Fruit fly (Drosophila melanogaster) whole organism, embryonic: ENCODE measurements around the gene NimB1.
A peak's percentile ranks its signal among the peaks of the same experiment; 100 is the strongest.

Experiments used
- Atf-2 ChIP-seq: fragments of 200-800 bp; sonication (Bioruptor generic); optimal IDR thresholded peaks from 2 replicates; lab custom pipeline; 2016; ENCODE audit warnings: missing biosample characterization, missing genetic modification characterization
- B-H1 ChIP-seq: fragments of 200-800 bp; sonication (Bioruptor generic); IDR thresholded peaks from 3 replicates; pipeline ENCODE4 v1.3.6; 2022; ENCODE audit warnings: missing biosample characterization, missing genetic modification characterization
- CG12155 ChIP-seq: fragments of 200-800 bp; sonication (Bioruptor generic); optimal IDR thresholded peaks from 3 replicates; lab custom pipeline; 2016; ENCODE audit warnings: missing biosample characterization, missing genetic modification characterization
- CG13894 ChIP-seq: fragments of 200-800 bp; sonication (Bioruptor generic); optimal IDR thresholded peaks from 3 replicates; lab custom pipeline; 2018; ENCODE audit warnings: missing biosample characterization, mild to moderate bottlenecking, missing genetic modification characterization, moderate library complexity
- CG16863 ChIP-seq: fragments of 200-800 bp; sonication (Bioruptor generic); optimal IDR thresholded peaks from 3 replicates; lab custom pipeline; 2016; ENCODE audit warnings: missing biosample characterization, missing genetic modification characterization
- CG18476 ChIP-seq: fragments of 200-800 bp; sonication (Bioruptor generic); optimal IDR thresholded peaks from 2 replicates; lab custom pipeline; 2016; ENCODE audit warnings: missing biosample characterization, mild to moderate bottlenecking, missing genetic modification characterization
- CG18619 ChIP-seq: fragments of 200-800 bp; sonication (Bioruptor generic); optimal IDR thresholded peaks from 3 replicates; lab custom pipeline; 2017; ENCODE audit warnings: missing biosample characterization, mild to moderate bottlenecking, missing genetic modification characterization
- CG31224 ChIP-seq: fragments of 200-800 bp; sonication (Bioruptor generic); IDR thresholded peaks from 2 replicates; pipeline ENCODE4 v1.3.6; 2022; ENCODE audit warnings: missing biosample characterization, missing genetic modification characterization
- CG31441 ChIP-seq: fragments of 200-800 bp; sonication (Bioruptor generic); IDR thresholded peaks from 2 replicates; pipeline ENCODE4 v1.3.6; 2022; ENCODE audit warnings: missing biosample characterization, missing genetic modification characterization
- CG3163 ChIP-seq: fragments of 200-800 bp; sonication (Bioruptor generic); optimal IDR thresholded peaks from 3 replicates; lab custom pipeline; 2016; ENCODE audit warnings: missing biosample characterization, missing genetic modification characterization
- CG3281 ChIP-seq: fragments of 200-800 bp; sonication (Bioruptor generic); optimal IDR thresholded peaks from 3 replicates; lab custom pipeline; 2017; ENCODE audit warnings: missing biosample characterization, mild to moderate bottlenecking, missing genetic modification characterization
- CG3407 ChIP-seq: fragments of 200-800 bp; sonication (Bioruptor generic); optimal IDR thresholded peaks from 2 replicates; lab custom pipeline; 2018; ENCODE audit warnings: missing biosample characterization, mild to moderate bottlenecking, missing genetic modification characterization
- CG42726 ChIP-seq: fragments of 200-800 bp; sonication (Bioruptor generic); IDR thresholded peaks from 2 replicates; pipeline ENCODE4 v1.3.6; 2022; ENCODE audit warnings: missing biosample characterization, missing genetic modification characterization; ENCODE audit not compliant: partially characterized antibody
- CG4820 ChIP-seq: fragments of 200-800 bp; sonication (Bioruptor generic); optimal IDR thresholded peaks from 3 replicates; lab custom pipeline; 2016; ENCODE audit warnings: missing biosample characterization, missing genetic modification characterization
- CG6654 ChIP-seq: fragments of 200-800 bp; sonication (Bioruptor generic); optimal IDR thresholded peaks from 2 replicates; lab custom pipeline; 2017; ENCODE audit warnings: missing biosample characterization, mild to moderate bottlenecking, missing genetic modification characterization
- CG7786 ChIP-seq: fragments of 200-800 bp; sonication (Bioruptor generic); optimal IDR thresholded peaks from 2 replicates; lab custom pipeline; 2016; ENCODE audit warnings: missing biosample characterization, missing genetic modification characterization
- CG8089 ChIP-seq: fragments of 200-800 bp; sonication (Bioruptor generic); optimal IDR thresholded peaks from 3 replicates; lab custom pipeline; 2016; ENCODE audit warnings: missing biosample characterization, missing genetic modification characterization
- Dfd ChIP-seq, 2 experiments: fragments of >200 bp; optimal IDR thresholded peaks; 2 replicates each; lab custom pipeline; 2017; ENCODE audit warnings: missing biosample characterization in 2 of 2, missing genetic modification characterization in 2 of 2
- Ets65A ChIP-seq: fragments of 200-800 bp; sonication (Bioruptor generic); peaks from one replicate; lab custom pipeline; 2016; ENCODE audit warnings: missing biosample characterization, missing genetic modification characterization
- Ets97D ChIP-seq: fragments of 200-800 bp; sonication (Bioruptor generic); optimal IDR thresholded peaks from 3 replicates; lab custom pipeline; 2016; ENCODE audit warnings: missing biosample characterization, missing genetic modification characterization
- Mad ChIP-seq: fragments of 200-800 bp; sonication (Bioruptor generic); optimal IDR thresholded peaks from 2 replicates; lab custom pipeline; 2016; ENCODE audit warnings: missing biosample characterization, missing genetic modification characterization
- Max ChIP-seq: fragments of 200-800 bp; sonication (Bioruptor generic); optimal IDR thresholded peaks from 2 replicates; lab custom pipeline; 2016; ENCODE audit warnings: missing biosample characterization, mild to moderate bottlenecking, missing genetic modification characterization
- Mes4 ChIP-seq: fragments of 200-800 bp; sonication (Bioruptor generic); optimal IDR thresholded peaks from 2 replicates; lab custom pipeline; 2016; ENCODE audit warnings: missing biosample characterization, missing genetic modification characterization
- Optix ChIP-seq: fragments of 200-800 bp; sonication (Bioruptor generic); IDR thresholded peaks from 3 replicates; pipeline ENCODE4 v1.3.6; 2022; ENCODE audit warnings: missing biosample characterization, missing genetic modification characterization
- Six4 ChIP-seq: fragments of 200-800 bp; sonication (Bioruptor generic); optimal IDR thresholded peaks from 2 replicates; lab custom pipeline; 2016; ENCODE audit warnings: missing biosample characterization, missing genetic modification characterization
- Xrp1 ChIP-seq: fragments of 200-800 bp; sonication (Bioruptor generic); IDR thresholded peaks from 2 replicates; pipeline ENCODE4 v1.3.6; 2022; ENCODE audit warnings: missing biosample characterization, missing genetic modification characterization
- ac ChIP-seq: fragments of 200-800 bp; sonication (Bioruptor generic); optimal IDR thresholded peaks from 3 replicates; lab custom pipeline; 2017; ENCODE audit warnings: missing biosample characterization, mild to moderate bottlenecking, missing genetic modification characterization
- ap ChIP-seq: fragments of 200-800 bp; sonication (Bioruptor generic); IDR thresholded peaks from 2 replicates; pipeline ENCODE4 v1.3.6; 2022; ENCODE audit warnings: missing biosample characterization, missing genetic modification characterization
- caup ChIP-seq: fragments of 200-800 bp; sonication (Bioruptor generic); optimal IDR thresholded peaks from 3 replicates; lab custom pipeline; 2017; ENCODE audit warnings: missing biosample characterization, mild to moderate bottlenecking, missing genetic modification characterization, moderate library complexity; ENCODE audit not compliant: severe bottlenecking
- chif ChIP-seq, 2 experiments: fragments of 200-800 bp; sonication (Bioruptor generic); optimal IDR thresholded peaks; 3 replicates each; lab custom pipeline; 2016; ENCODE audit warnings: missing biosample characterization in 2 of 2, missing genetic modification characterization in 2 of 2
- ci ChIP-seq: fragments of 200-800 bp; sonication (Bioruptor generic); IDR thresholded peaks from 3 replicates; pipeline ENCODE4 v1.3.6; 2022; ENCODE audit warnings: missing biosample characterization, missing genetic modification characterization
- crp ChIP-seq, 2 experiments: fragments of 200-800 bp; sonication (Bioruptor generic); optimal IDR thresholded peaks; 2 replicates in 1 of 2; 3 replicates in 1 of 2; lab custom pipeline; 2017; ENCODE audit warnings: missing biosample characterization in 2 of 2, missing genetic modification characterization in 2 of 2, mild to moderate bottlenecking in 1 of 2, moderate library complexity in 1 of 2
- cwo ChIP-seq: fragments of 200-800 bp; sonication (Bioruptor generic); optimal IDR thresholded peaks from 3 replicates; lab custom pipeline; 2017; ENCODE audit warnings: missing biosample characterization, missing genetic modification characterization, mild to moderate bottlenecking, moderate library complexity, missing genetic modification reagents
- exex ChIP-seq: fragments of 200-800 bp; sonication (Bioruptor generic); optimal IDR thresholded peaks from 4 replicates; lab custom pipeline; 2018; ENCODE audit warnings: missing biosample characterization, mild to moderate bottlenecking, missing genetic modification characterization, moderate library complexity
- fd64A ChIP-seq: fragments of 200-800 bp; sonication (Bioruptor generic); optimal IDR thresholded peaks from 3 replicates; lab custom pipeline; 2018; ENCODE audit warnings: missing biosample characterization, mild to moderate bottlenecking, missing genetic modification characterization
- fu2 ChIP-seq: fragments of 200-800 bp; sonication (Bioruptor generic); optimal IDR thresholded peaks from 2 replicates; lab custom pipeline; 2016; ENCODE audit warnings: missing biosample characterization, missing genetic modification characterization
- her ChIP-seq: fragments of 200-800 bp; sonication (Bioruptor generic); optimal IDR thresholded peaks from 2 replicates; lab custom pipeline; 2016; ENCODE audit warnings: missing biosample characterization, missing genetic modification characterization
- insv ChIP-seq, 2 experiments: fragments of 200-800 bp; sonication (Bioruptor generic); optimal IDR thresholded peaks; 3 replicates each; lab custom pipeline; 2016 to 2018; ENCODE audit warnings: missing biosample characterization in 2 of 2, missing genetic modification characterization in 2 of 2
- jigr1 ChIP-seq: fragments of 200-800 bp; sonication (Bioruptor generic); IDR thresholded peaks from 3 replicates; pipeline ENCODE4 v1.3.6; 2022; ENCODE audit warnings: missing biosample characterization, missing genetic modification characterization
- kni ChIP-seq: fragments of 200-800 bp; sonication (Bioruptor generic); optimal IDR thresholded peaks from 3 replicates; lab custom pipeline; 2017; ENCODE audit warnings: mild to moderate bottlenecking, missing biosample characterization, missing genetic modification reagents, missing genetic modification characterization
- mirr ChIP-seq: fragments of 200-800 bp; sonication (Bioruptor generic); optimal IDR thresholded peaks from 3 replicates; lab custom pipeline; 2018; ENCODE audit warnings: missing biosample characterization, mild to moderate bottlenecking, missing genetic modification characterization
- nerfin-2 ChIP-seq: fragments of 200-800 bp; sonication (Bioruptor generic); IDR thresholded peaks from 2 replicates; pipeline ENCODE4 v1.3.6; 2022; ENCODE audit warnings: missing biosample characterization, missing genetic modification characterization; ENCODE audit not compliant: partially characterized antibody
- phol ChIP-seq: fragments of 200-800 bp; sonication (Bioruptor generic); optimal IDR thresholded peaks from 3 replicates; lab custom pipeline; 2018; ENCODE audit warnings: missing biosample characterization, mild to moderate bottlenecking, missing genetic modification characterization, moderate library complexity
- row ChIP-seq: fragments of 200-800 bp; sonication (Bioruptor generic); IDR thresholded peaks from 3 replicates; pipeline ENCODE4 v1.3.6; 2022; ENCODE audit warnings: missing biosample characterization, missing genetic modification characterization
- sens-2 ChIP-seq: fragments of 200-800 bp; sonication (Bioruptor generic); IDR thresholded peaks from 2 replicates; pipeline ENCODE4 v1.3.6; 2022; ENCODE audit warnings: missing biosample characterization, missing genetic modification characterization
- sug ChIP-seq: fragments of 200-800 bp; optimal IDR thresholded peaks from 2 replicates; lab custom pipeline; 2019; ENCODE audit warnings: missing biosample characterization, mild to moderate bottlenecking, missing genetic modification characterization, moderate library complexity
- ttk ChIP-seq: fragments of 200-800 bp; sonication (Bioruptor generic); IDR thresholded peaks from 2 replicates; pipeline ENCODE4 v2.1.2; 2022; ENCODE audit warnings: missing biosample characterization, missing genetic modification characterization
- twi ChIP-seq: fragments of 200-800 bp; optimal IDR thresholded peaks from 2 replicates; lab custom pipeline; 2019; ENCODE audit warnings: missing biosample characterization, mild to moderate bottlenecking, missing genetic modification characterization, moderate library complexity
- zfh2 ChIP-seq: fragments of 200-800 bp; sonication (Bioruptor generic); optimal IDR thresholded peaks from 2 replicates; lab custom pipeline; 2016; ENCODE audit warnings: missing biosample characterization, missing genetic modification characterization

Gene NimB1

DNA sequence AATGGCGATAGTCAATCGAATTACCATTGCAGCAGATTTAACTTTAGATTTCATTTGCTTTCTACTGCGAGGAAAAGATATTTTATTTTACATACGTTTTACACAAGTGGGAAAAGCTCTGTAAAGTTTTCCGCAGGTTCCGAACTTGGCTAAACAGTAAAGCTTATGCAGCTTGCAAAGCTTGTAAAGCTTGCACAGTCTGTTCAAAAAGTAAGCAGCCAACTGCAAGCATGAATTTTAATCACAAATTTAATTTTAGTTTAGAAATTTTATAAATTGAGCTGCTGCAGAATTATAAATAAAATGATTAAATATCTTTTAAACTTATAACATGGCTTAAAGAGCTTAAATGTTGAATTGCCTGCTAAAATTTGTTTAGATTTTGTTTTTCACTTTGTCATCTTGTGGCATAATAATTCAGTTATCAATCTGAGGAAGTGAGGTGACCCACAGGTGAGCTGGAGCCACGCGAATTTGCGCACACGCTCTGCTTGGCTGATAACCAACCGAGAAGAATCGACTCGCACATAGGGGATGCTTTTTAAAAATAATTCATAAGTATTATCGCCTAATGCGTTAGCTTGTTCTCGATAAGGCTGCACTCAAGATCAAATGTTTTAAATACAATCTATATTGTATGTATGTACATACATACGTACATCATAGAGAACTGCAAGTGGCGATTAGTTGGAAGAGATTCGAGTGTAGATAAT is 48.4 kb downstream of the NimB1 start (continued):
- no peak for TF ChIP-seq kni
- no peak; the same call in 1 of the 2 replicates for TF ChIP-seq CG31224 (GFP tag; lab: Robert Waterston, UW)
- no peak for TF ChIP-seq her
- no peak for TF ChIP-seq CG4820 (GFP tag; lab: Kevin White, UChicago)
- TF ChIP-seq Optix (GFP tag; lab: Robert Waterston, UW), result no peak
- TF ChIP-seq CG18476, result no peak
- peak; percentile 19; the same call in 1 of the 3 replicates for TF ChIP-seq B-H1 (GFP tag; lab: Robert Waterston, UW)
- peak; percentile 54 for TF ChIP-seq Ets65A (GFP tag; lab: Kevin White, UChicago)
- peak; percentile 65; the same call in 2 of the 3 replicates for TF ChIP-seq ci (GFP tag; lab: Robert Waterston, UW)
- TF ChIP-seq nerfin-2 (GFP tag; lab: Robert Waterston, UW), result no peak
- peak; percentile 23 for TF ChIP-seq CG18619 (GFP tag; lab: Kevin White, UChicago)
- no peak for TF ChIP-seq insv (GFP tag; optimal IDR thresholded peaks at IDR 0.05; lab: Kevin White, UChicago)
- no peak for TF ChIP-seq Ets97D
- peak; percentile 93 for TF ChIP-seq row
- no peak for TF ChIP-seq Mad (GFP tag; lab: Kevin White, UChicago)
- no peak for TF ChIP-seq Mes4 (GFP tag; lab: Kevin White, UChicago)
- peak; percentile 35; the same call in 1 of the 2 replicates for TF ChIP-seq CG31441
- TF ChIP-seq CG3281 (GFP tag; lab: Kevin White, UChicago), result peak; percentile 45
- no peak for TF ChIP-seq phol (tag; lab: Kevin White, UChicago)
- TF ChIP-seq jigr1, result no peak
- TF ChIP-seq zfh2 (GFP tag; lab: Kevin White, UChicago), result no peak
- TF ChIP-seq CG6654 (GFP tag; lab: Kevin White, UChicago), result no peak
- TF ChIP-seq CG3407 (GFP tag; lab: Kevin White, UChicago), result no peak
- TF ChIP-seq, all 482 proteins: peak for 129

DNA sequence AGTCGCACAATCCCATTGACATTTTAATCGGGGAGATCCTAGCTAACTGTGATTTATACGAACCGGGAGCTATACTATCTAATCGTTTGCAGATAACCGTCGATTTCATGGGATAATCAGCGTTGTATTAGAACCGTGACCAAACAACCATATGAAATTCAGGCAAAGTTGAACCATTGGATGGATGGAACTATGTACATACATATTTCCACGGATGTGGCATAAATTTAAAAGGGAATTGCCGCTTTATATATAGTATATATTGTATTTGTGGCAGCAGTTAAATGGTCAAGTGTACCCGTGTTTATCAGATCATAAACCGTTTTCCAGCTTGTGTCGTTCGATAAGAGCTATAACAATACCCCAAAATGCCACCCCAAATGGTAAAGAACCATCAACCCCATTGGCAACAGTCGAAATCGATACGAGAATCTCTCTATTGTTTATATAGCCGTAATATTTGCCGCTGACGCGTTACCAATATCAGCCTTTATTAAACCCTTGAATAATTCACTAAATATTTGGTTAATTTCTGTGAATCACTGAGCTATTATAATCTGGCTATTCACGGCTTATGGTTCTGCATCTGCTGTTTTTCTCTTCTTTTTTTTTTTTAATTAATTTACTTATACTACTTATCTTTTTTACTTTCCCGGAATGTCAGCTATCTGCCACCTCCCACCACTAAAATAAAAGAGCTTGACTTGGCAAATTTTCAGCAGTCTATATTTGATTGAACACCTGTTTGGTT is 49.2 kb downstream of the NimB1 start, which contains the start of gene bgm:
TSS of gene bgm (plus strand) at position 701 of the 751 bp plus-strand sequence.
- TF ChIP-seq CG8089 (GFP tag; lab: Kevin White, UChicago) (no peak), CG16863 (no peak), sug (tag; lab: Kevin White, UChicago) (peak; percentile 31), fd64A (GFP tag; lab: Kevin White, UChicago) (no peak), ap (GFP tag; lab: Robert Waterston, UW) (no peak), CG42726 (no peak), ttk (GFP tag; lab: Robert Waterston, UW) (no peak), fu2 (GFP tag; lab: Kevin White, UChicago) (no peak), Dfd (GFP tag; optimal IDR thresholded peaks at IDR 0.05; lab: Kevin White, UChicago) (no peak), Six4 (GFP tag; lab: Kevin White, UChicago) (no peak), exex (tag; lab: Kevin White, UChicago) (peak; percentile 84), Max (GFP tag; lab: Kevin White, UChicago) (no peak), Xrp1 (GFP tag; lab: Robert Waterston, UW) (0 out of 2 replicates have a peak, but pooled peaks have one; percentile 20), chif (GFP tag; optimal IDR thresholded peaks at IDR 0.05; lab: Kevin White, UChicago) (no peak), cwo (GFP tag; lab: Kevin White, UChicago) (peak; percentile 41), CG3163 (GFP tag; lab: Kevin White, UChicago) (no peak), caup (no peak), ac (GFP tag; lab: Kevin White, UChicago) (no peak), Atf-2 (GFP tag; lab: Kevin White, UChicago) (no peak), CG13894 (tag; lab: Kevin White, UChicago) (peak; percentile 66), CG7786 (GFP tag; lab: Kevin White, UChicago) (no peak), sens-2 (GFP tag; lab: Robert Waterston, UW) (0 out of 2 replicates have a peak, but pooled peaks have one; percentile 46), crp (GFP tag; optimal IDR thresholded peaks at IDR 0.05; lab: Kevin White, UChicago) (no peak), CG12155 (GFP tag; lab: Kevin White, UChicago) (no peak), twi (tag; lab: Kevin White, UChicago) (no peak), mirr (GFP tag; lab: Kevin White, UChicago) (peak; percentile 31)
